Worm (Caenorhabditis elegans) whole organism, young adult: Measurements from ENCODE around the gene C44F1.1.

Experiments used
- B0035.1 ChIP-seq: sonication (generic microtip); optimal IDR thresholded peaks from 2 replicates; lab custom pipeline; 2016; ENCODE audit warnings: missing genetic modification characterization, mild to moderate bottlenecking, missing compliant biosample characterization, missing genotype, missing genetic modification reagents
- B0261.1 ChIP-seq: sonication (generic microtip); optimal IDR thresholded peaks from 2 replicates; lab custom pipeline; 2016; ENCODE audit warnings: mild to moderate bottlenecking, missing genetic modification characterization, moderate library complexity, missing compliant biosample characterization
- C06A6.2 ChIP-seq: fragments of 200-800 bp; sonication (Bioruptor generic); conservative IDR thresholded peaks from 2 replicates; pipeline ENCODE4 v1.3.6; 2022; ENCODE audit warnings: missing genetic modification characterization, missing compliant biosample characterization
- D2030.7 ChIP-seq: fragments of 200-800 bp; sonication (Bioruptor generic); IDR thresholded peaks from 2 replicates; pipeline ENCODE4 v1.3.6; 2022; ENCODE audit warnings: missing genetic modification reagents, missing genetic modification characterization, missing compliant biosample characterization
- F52B5.7 ChIP-seq: sonication (generic microtip); optimal IDR thresholded peaks from 2 replicates; lab custom pipeline; 2016; ENCODE audit warnings: mild to moderate bottlenecking, missing genetic modification characterization, missing compliant biosample characterization
- T07F8.4 ChIP-seq: sonication (generic microtip); optimal IDR thresholded peaks from 2 replicates; lab custom pipeline; 2016; ENCODE audit warnings: mild to moderate bottlenecking, missing genetic modification characterization, moderate library complexity, missing compliant biosample characterization
- T26A5.8 ChIP-seq: sonication (generic microtip); optimal IDR thresholded peaks from 2 replicates; lab custom pipeline; 2016; ENCODE audit warnings: missing genetic modification characterization, missing compliant biosample characterization
- Y53F4B.3 ChIP-seq: fragments of 200-800 bp; sonication (Bioruptor generic); IDR thresholded peaks from 2 replicates; pipeline ENCODE4 v1.3.6; 2022; ENCODE audit warnings: missing genetic modification reagents, missing genetic modification characterization, missing compliant biosample characterization
- Y56A3A.18 ChIP-seq: fragments of 200-800 bp; sonication (Bioruptor generic); IDR thresholded peaks from 2 replicates; pipeline ENCODE4 v1.3.6; 2022; ENCODE audit warnings: missing genetic modification reagents, missing genetic modification characterization, missing compliant biosample characterization
- aptf-2 ChIP-seq: fragments of 200-800 bp; sonication (Bioruptor generic); conservative IDR thresholded peaks from 2 replicates; pipeline ENCODE4 v1.3.6; 2022; ENCODE audit warnings: missing genetic modification reagents, missing genetic modification characterization, missing compliant biosample characterization
- attf-3 ChIP-seq: fragments of 200-800 bp; sonication (Bioruptor generic); conservative IDR thresholded peaks from 2 replicates; pipeline ENCODE4 v1.3.6; 2022; ENCODE audit warnings: missing genetic modification reagents, missing genetic modification characterization, missing compliant biosample characterization
- bed-2 ChIP-seq: fragments of 200-800 bp; sonication (Bioruptor generic); IDR thresholded peaks from 2 replicates; pipeline ENCODE4 v1.3.6; 2022; ENCODE audit warnings: missing genetic modification reagents, missing genetic modification characterization, missing compliant biosample characterization
- ccch-3 ChIP-seq: fragments of 200-800 bp; sonication (Bioruptor generic); optimal IDR thresholded peaks from 2 replicates; lab custom pipeline; 2018; ENCODE audit warnings: mild to moderate bottlenecking, missing genetic modification characterization, missing compliant biosample characterization
- cebp-1 ChIP-seq, 2 experiments: fragments of 200-800 bp in 1 of 2; sonication (Bioruptor generic) in 1 of 2; sonication (generic microtip) in 1 of 2; IDR thresholded peaks in 1 of 2; optimal IDR thresholded peaks in 1 of 2; 2 replicates each; pipeline versions ENCODE4 v1.3.6 to Lab custom; 2017 to 2022; ENCODE audit warnings: missing compliant biosample characterization in 2 of 2, missing genetic modification characterization in 2 of 2, mild to moderate bottlenecking in 1 of 2, missing genetic modification reagents in 1 of 2, moderate library complexity in 1 of 2
- cebp-2 ChIP-seq: fragments of 200-800 bp; sonication (Bioruptor generic); IDR thresholded peaks from 2 replicates; pipeline ENCODE4 v1.3.6; 2022; ENCODE audit warnings: missing genetic modification characterization, missing compliant biosample characterization
- ceh-100 ChIP-seq: fragments of 200-800 bp; sonication (Bioruptor generic); IDR thresholded peaks from 2 replicates; pipeline ENCODE4 v1.3.6; 2022; ENCODE audit warnings: missing genetic modification reagents, missing genetic modification characterization, missing compliant biosample characterization
- ceh-79 ChIP-seq: sonication (generic microtip); optimal IDR thresholded peaks from 2 replicates; lab custom pipeline; 2017; ENCODE audit warnings: mild to moderate bottlenecking, missing genetic modification characterization, missing compliant biosample characterization
- ceh-91 ChIP-seq: fragments of 200-800 bp; sonication (Bioruptor generic); IDR thresholded peaks from 2 replicates; pipeline ENCODE4 v1.3.6; 2022; ENCODE audit warnings: missing genetic modification reagents, missing genetic modification characterization, missing compliant biosample characterization
- dpl-1 ChIP-seq: fragments of 150-350 bp; optimal IDR thresholded peaks from 2 replicates; lab custom pipeline; 2014; ENCODE audit warnings: missing biosample characterization, missing genetic modification reagents, missing genetic modification characterization
- egl-18 ChIP-seq: fragments of 200-800 bp; sonication (Bioruptor generic); IDR thresholded peaks from 2 replicates; pipeline ENCODE4 v1.3.6; 2022; ENCODE audit warnings: missing genetic modification reagents, missing genetic modification characterization, missing compliant biosample characterization
- egrh-3 ChIP-seq: fragments of 200-800 bp; sonication (Bioruptor generic); IDR thresholded peaks from 2 replicates; pipeline ENCODE4 v1.3.6; 2022; ENCODE audit warnings: missing genetic modification reagents, missing genetic modification characterization, missing compliant biosample characterization
- ekl-4 ChIP-seq: fragments of 200-800 bp; sonication (Bioruptor generic); IDR thresholded peaks from 2 replicates; pipeline ENCODE4 v1.3.6; 2022; ENCODE audit warnings: missing genetic modification reagents, missing genetic modification characterization, missing compliant biosample characterization
- hrde-1 ChIP-seq: sonication (generic microtip); optimal IDR thresholded peaks from 2 replicates; lab custom pipeline; 2016; ENCODE audit warnings: missing genetic modification characterization, mild to moderate bottlenecking, missing compliant biosample characterization, moderate library complexity, missing genotype, missing genetic modification reagents, borderline replicate concordance
- lin-40 ChIP-seq: sonication (generic microtip); optimal IDR thresholded peaks from 2 replicates; lab custom pipeline; 2016; ENCODE audit warnings: missing genetic modification characterization, mild to moderate bottlenecking, missing compliant biosample characterization, missing genotype, missing genetic modification reagents
- lsy-27 ChIP-seq: sonication (generic microtip); optimal IDR thresholded peaks from 2 replicates; lab custom pipeline; 2017; ENCODE audit warnings: missing genetic modification characterization, mild to moderate bottlenecking, missing compliant biosample characterization, antibody characterized with exemption, missing genotype, borderline replicate concordance; ENCODE audit not compliant: insufficient read depth
- madf-6 ChIP-seq: fragments of 200-800 bp; sonication (Bioruptor generic); IDR thresholded peaks from 2 replicates; pipeline ENCODE4 v1.3.6; 2022; ENCODE audit warnings: missing genetic modification reagents, missing genetic modification characterization, missing compliant biosample characterization
- madf-8 ChIP-seq: fragments of 200-800 bp; sonication (Bioruptor generic); conservative IDR thresholded peaks from 2 replicates; pipeline ENCODE4 v1.3.6; 2022; ENCODE audit warnings: missing genetic modification reagents, missing genetic modification characterization, missing compliant biosample characterization
- nfya-1 ChIP-seq: sonication (generic microtip); optimal IDR thresholded peaks from 2 replicates; lab custom pipeline; 2017; ENCODE audit warnings: antibody characterized with exemption, missing compliant biosample characterization, missing genetic modification characterization, borderline replicate concordance; ENCODE audit not compliant: insufficient read depth
- nfya-2 ChIP-seq: fragments of 200-800 bp; sonication (Bioruptor generic); IDR thresholded peaks from 2 replicates; pipeline ENCODE4 v1.3.6; 2022; ENCODE audit warnings: missing genetic modification reagents, missing genetic modification characterization, missing compliant biosample characterization
- nhr-179 ChIP-seq: sonication (generic microtip); optimal IDR thresholded peaks from 2 replicates; lab custom pipeline; 2016; ENCODE audit warnings: mild to moderate bottlenecking, missing genetic modification characterization, missing compliant biosample characterization
- pbrm-1 ChIP-seq: fragments of 200-800 bp; sonication (Bioruptor generic); IDR thresholded peaks from 2 replicates; pipeline ENCODE4 v1.3.6; 2022; ENCODE audit warnings: missing genetic modification reagents, missing genetic modification characterization, missing compliant biosample characterization
- rcor-1 ChIP-seq: fragments of 200-800 bp; sonication (Bioruptor generic); IDR thresholded peaks from 2 replicates; pipeline ENCODE4 v1.3.6; 2022; ENCODE audit warnings: missing genetic modification reagents, missing genetic modification characterization, missing compliant biosample characterization
- sdz-38 ChIP-seq: sonication (generic microtip); optimal IDR thresholded peaks from 2 replicates; lab custom pipeline; 2016; ENCODE audit warnings: missing genotype, missing genetic modification characterization, missing compliant biosample characterization
- snpc-4 ChIP-seq, 5 experiments: fragments of 150-350 bp in 1 of 5; sonication (generic microtip) in 4 of 5; optimal IDR thresholded peaks; 2 replicates each; lab custom pipeline; 2014 to 2018; ENCODE audit warnings: missing genetic modification characterization in 5 of 5, missing biosample characterization in 3 of 5, antibody characterized with exemption in 2 of 5, mild to moderate bottlenecking in 2 of 5, missing compliant biosample characterization in 2 of 5, missing genotype in 2 of 5, moderate library complexity in 2 of 5, missing genetic modification reagents in 1 of 5
- somi-1 ChIP-seq: fragments of 200-800 bp; sonication (Bioruptor generic); optimal IDR thresholded peaks from 2 replicates; lab custom pipeline; 2018; ENCODE audit warnings: mild to moderate bottlenecking, missing genetic modification characterization, missing compliant biosample characterization
- unc-130 ChIP-seq: sonication (generic microtip); optimal IDR thresholded peaks from 2 replicates; lab custom pipeline; 2016; ENCODE audit warnings: missing genetic modification reagents, missing genetic modification characterization, missing compliant biosample characterization
- unc-62 ChIP-seq: fragments of 150-350 bp; optimal IDR thresholded peaks from 2 replicates; lab custom pipeline; 2014; ENCODE audit warnings: missing biosample characterization, missing genetic modification reagents, missing genetic modification characterization
- zfh-2 ChIP-seq: fragments of 200-800 bp; sonication (Bioruptor generic); conservative IDR thresholded peaks from 2 replicates; pipeline ENCODE4 v1.3.6; 2022; ENCODE audit warnings: missing genetic modification reagents, missing genetic modification characterization, missing compliant biosample characterization
- zim-3 ChIP-seq: sonication (generic microtip); optimal IDR thresholded peaks from 2 replicates; lab custom pipeline; 2017; ENCODE audit warnings: mild to moderate bottlenecking, missing genetic modification characterization, moderate library complexity, missing compliant biosample characterization
- ztf-25 ChIP-seq: fragments of 200-800 bp; sonication (Bioruptor generic); IDR thresholded peaks from 2 replicates; pipeline ENCODE4 v1.3.6; 2022; ENCODE audit warnings: missing genetic modification reagents, missing genetic modification characterization, missing compliant biosample characterization

C44F1.1 gene

ce11 chrIII:3807590-3807989 is 42.2 kb upstream of the C44F1.1 start (continued):
- TF ChIP-seq hrde-1 (tag; lab: Kevin White, UChicago), result no peak
- no peak for TF ChIP-seq ekl-4 (GFP tag; lab: Robert Waterston, UW)
- TF ChIP-seq, all 124 proteins: peak for 0

DNA sequence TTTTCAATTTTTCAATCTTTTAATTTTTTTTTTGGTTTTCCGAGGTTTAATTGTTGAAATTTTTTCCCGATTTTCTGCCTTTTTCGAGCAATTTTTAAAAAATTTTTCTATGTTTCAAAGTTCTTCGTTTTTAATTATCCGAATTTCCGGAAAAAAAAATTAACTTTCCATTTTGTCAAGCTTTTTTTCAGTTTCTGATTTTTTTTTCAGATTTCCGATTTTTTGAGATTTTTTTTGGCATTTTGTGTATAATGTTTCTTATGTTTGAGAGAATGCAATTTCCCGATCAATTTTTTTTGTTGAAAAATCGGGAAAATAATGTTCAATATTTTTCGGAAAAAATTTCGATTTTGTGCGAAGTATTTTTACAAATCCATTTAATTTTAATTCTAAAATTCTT is 41.5 kb upstream of the C44F1.1 start:
- TF ChIP-seq lsy-27, result no peak
- TF ChIP-seq nhr-179, result no peak
- no peak for TF ChIP-seq C06A6.2
- TF ChIP-seq ceh-100 (GFP tag; lab: Robert Waterston, UW), result no peak
- TF ChIP-seq ceh-79 (tag; lab: Kevin White, UChicago), result no peak
- no peak for TF ChIP-seq F52B5.7 (tag; lab: Kevin White, UChicago)
- TF ChIP-seq dpl-1, result no peak
- TF ChIP-seq T26A5.8 (tag; lab: Kevin White, UChicago), result no peak
- no peak for TF ChIP-seq nfya-1
- TF ChIP-seq bed-2, result no peak
- TF ChIP-seq sdz-38 (tag; lab: Kevin White, UChicago), result no peak
- no peak for TF ChIP-seq zim-3
- TF ChIP-seq egrh-3 (GFP tag; lab: Robert Waterston, UW), result no peak
- no peak for TF ChIP-seq nfya-2 (GFP tag; lab: Robert Waterston, UW)
- no peak for TF ChIP-seq B0035.1 (tag; lab: Kevin White, UChicago)

DNA sequence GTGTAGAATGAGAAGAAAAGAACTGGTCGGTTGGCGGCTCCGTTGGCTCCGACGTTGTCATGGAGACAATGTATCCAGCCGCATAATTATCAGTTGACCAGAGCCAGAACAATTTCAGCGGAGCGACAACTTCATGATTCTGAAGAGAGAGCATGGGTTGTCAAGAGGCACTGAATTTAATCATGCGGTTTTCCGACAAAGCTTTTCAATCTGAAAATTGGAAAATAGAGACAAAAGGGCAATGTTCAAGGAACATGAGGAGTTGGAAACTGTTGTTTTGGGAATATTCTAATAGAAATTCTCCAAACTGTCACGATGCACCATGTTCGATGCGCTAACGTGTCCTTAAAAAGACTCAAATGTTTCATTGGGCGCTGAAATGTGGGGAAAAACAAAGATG is 39.1 kb upstream of the C44F1.1 start, which contains the start of gene xbx-5:
TSS of gene xbx-5 (minus strand) at position 56 of the 400 bp plus-strand sequence.
- TF ChIP-seq lsy-27 (no peak), ceh-100 (GFP tag; lab: Robert Waterston, UW) (no peak), cebp-1 (GFP tag; IDR thresholded peaks at IDR 0.05; lab: Robert Waterston, UW) (0 out of 2 replicates have a peak, but pooled peaks have one; percentile 16), cebp-1 (tag; optimal IDR thresholded peaks at IDR 0.05; lab: Kevin White, UChicago) (no peak), F52B5.7 (tag; lab: Kevin White, UChicago) (no peak)

DNA sequence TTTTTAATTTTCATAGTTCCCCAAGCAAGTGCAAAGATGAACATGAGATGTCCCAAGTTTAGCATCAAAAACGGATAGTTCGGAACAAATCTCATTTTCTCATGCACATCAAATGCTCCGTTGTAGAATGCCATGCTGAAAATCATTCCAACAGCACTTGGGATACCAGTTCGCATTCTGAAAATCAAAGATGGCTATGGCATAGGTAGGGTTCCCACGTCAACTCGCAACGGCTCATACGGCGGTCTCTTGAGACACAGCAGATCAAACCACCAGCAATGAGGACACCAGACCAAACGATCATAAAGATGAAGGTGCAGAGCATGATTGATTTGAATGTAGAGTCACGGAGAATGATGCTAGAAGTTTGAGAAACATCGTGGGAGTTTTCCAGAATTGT is 37.8 kb upstream of the C44F1.1 start:
- TF ChIP-seq T07F8.4 (no peak), nfya-1 (no peak), lin-40 (no peak)

DNA sequence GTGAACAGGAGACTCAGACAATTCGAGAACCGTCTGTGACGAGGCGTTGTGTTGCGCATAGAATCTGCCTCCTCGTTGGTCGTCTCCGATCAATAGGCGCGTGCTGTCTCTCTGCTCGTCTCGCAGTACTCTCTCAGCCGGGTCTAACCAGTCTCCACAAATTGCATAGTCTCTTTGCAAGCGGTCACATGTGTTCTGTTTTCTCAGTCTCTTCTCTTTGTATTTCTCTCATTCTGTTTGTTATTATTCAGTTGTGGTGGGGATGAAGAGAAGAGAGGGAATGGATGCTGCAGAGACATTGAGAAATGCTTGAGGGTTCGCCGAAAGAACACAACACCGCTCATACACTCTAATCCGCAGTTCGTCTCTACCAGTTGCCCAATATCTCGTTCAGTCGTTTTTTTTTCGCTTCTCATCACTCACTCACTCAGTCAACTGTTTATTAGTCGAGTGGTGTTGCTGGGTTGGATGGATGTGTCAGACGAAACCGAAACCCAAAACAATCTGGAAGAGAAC is 36.1 kb upstream of the C44F1.1 start:
- TF ChIP-seq cebp-1 (GFP tag; IDR thresholded peaks at IDR 0.05; lab: Robert Waterston, UW) (no peak), cebp-1 (tag; optimal IDR thresholded peaks at IDR 0.05; lab: Kevin White, UChicago) (peak; percentile 93), unc-130 (GFP tag; lab: Kevin White, UChicago) (peak; percentile 2), aptf-2 (GFP tag; lab: Robert Waterston, UW) (no peak), rcor-1 (GFP tag; lab: Robert Waterston, UW) (peak; percentile 42), zfh-2 (GFP tag; lab: Robert Waterston, UW) (peak; percentile 96), madf-6 (GFP tag; lab: Robert Waterston, UW) (peak; percentile 42; the same call in 1 of the 2 replicates), cebp-2 (GFP tag; lab: Robert Waterston, UW) (no peak), ccch-3 (GFP tag; lab: Kevin White, UChicago) (no peak), dpl-1 (no peak), egrh-3 (GFP tag; lab: Robert Waterston, UW) (no peak), ceh-79 (tag; lab: Kevin White, UChicago) (no peak), pbrm-1 (peak; percentile 84), B0261.1 (tag; lab: Kevin White, UChicago) (no peak), Y56A3A.18 (GFP tag; lab: Robert Waterston, UW) (0 out of 2 replicates have a peak, but pooled peaks have one; percentile 61), nhr-179 (no peak), snpc-4 (GFP tag; optimal IDR thresholded peaks at IDR 0.05; lab: Kevin White, UChicago) (peak; percentile 25), snpc-4 (tag; optimal IDR thresholded peaks at IDR 0.05; lab: Kevin White, UChicago) (peak in 3 of 4 experiments; percentile 49 to 78 (median 64)), Y53F4B.3 (GFP tag; lab: Robert Waterston, UW) (no peak), D2030.7 (GFP tag; lab: Robert Waterston, UW) (no peak), unc-62 (GFP tag; lab: Kevin White, UChicago) (peak; percentile 83), somi-1 (GFP tag; lab: Kevin White, UChicago) (peak; percentile 98), egl-18 (GFP tag; lab: Robert Waterston, UW) (no peak), ztf-25 (no peak), madf-8 (no peak), attf-3 (GFP tag; lab: Robert Waterston, UW) (no peak), ceh-91 (GFP tag; lab: Robert Waterston, UW) (no peak)
